Worm (Caenorhabditis elegans): ENCODE data around the gene tbx-41.

The tbx-41 gene

ce11 chrX:1858616-1859015 lies 6.4 kb upstream of the tbx-41 start (continued):
- TF ChIP-seq nhr-111 (GFP tag; optimal IDR thresholded peaks at IDR 0.05) (peak; percentile 14), dve-1 (tag; optimal IDR thresholded peaks at IDR 0.05; ENCODE audit: insufficient read depth) (no peak), zag-1 (tag; optimal IDR thresholded peaks at IDR 0.05) (no peak), mxl-2 (GFP tag; conservative IDR thresholded peaks at IDR 0.05) (0 out of 2 replicates have a peak, but pooled peaks have one; percentile 27), R02D3.7 (tag; optimal IDR thresholded peaks at IDR 0.05) (no peak), D1046.2 (GFP tag; IDR thresholded peaks at IDR 0.05) (no peak), ceh-62 (tag; optimal IDR thresholded peaks at IDR 0.05) (no peak), ama-1 (optimal IDR thresholded peaks at IDR 0.05) (no peak), aly-2 (tag; optimal IDR thresholded peaks at IDR 0.05) (no peak), madf-9 (GFP tag; conservative IDR thresholded peaks at IDR 0.05) (peak; percentile 66; the same call in 1 of the 2 replicates), F37D6.2 (tag; optimal IDR thresholded peaks at IDR 0.05) (peak; percentile 57), mxl-3 (GFP tag; optimal IDR thresholded peaks at IDR 0.05) (peak; percentile 0), dmd-9 (GFP tag; IDR thresholded peaks at IDR 0.05) (peak; percentile 65), snpc-1.2 (GFP tag; IDR thresholded peaks at IDR 0.05) (peak; percentile 78), mep-1 (tag; optimal IDR thresholded peaks at IDR 0.05) (peak; percentile 73), fos-1 (tag; optimal IDR thresholded peaks at IDR 0.05) (no peak), zfp-3 (GFP tag; conservative IDR thresholded peaks at IDR 0.05) (0 out of 2 replicates have a peak, but pooled peaks have one; percentile 11)

- TF ChIP-seq aly-2 (tag; optimal IDR thresholded peaks at IDR 0.05) (no peak), ZK337.2 (GFP tag; IDR thresholded peaks at IDR 0.05) (no peak), madf-9 (GFP tag; conservative IDR thresholded peaks at IDR 0.05) (no peak), nhr-111 (GFP tag; optimal IDR thresholded peaks at IDR 0.05) (no peak), madf-5 (GFP tag; IDR thresholded peaks at IDR 0.05) (no peak), skn-1 (tag; optimal IDR thresholded peaks at IDR 0.05) (no peak), nhr-42 (GFP tag; IDR thresholded peaks at IDR 0.05) (no peak), Y105C5A.15 (GFP tag; IDR thresholded peaks at IDR 0.05) (no peak), zip-2 (tag; optimal IDR thresholded peaks at IDR 0.05) (no peak), nhr-11 (tag; optimal IDR thresholded peaks at IDR 0.05) (no peak), ztf-11 (tag; optimal IDR thresholded peaks at IDR 0.05) (no peak), mes-2 (tag; optimal IDR thresholded peaks at IDR 0.05; ENCODE audit: poor library complexity, severe bottlenecking) (no peak), tra-1 (GFP tag; IDR thresholded peaks at IDR 0.05) (no peak), T20F7.1 (GFP tag; optimal IDR thresholded peaks at IDR 0.05) (no peak), ztf-7 (tag; optimal IDR thresholded peaks at IDR 0.05) (no peak), ceh-28 (tag; optimal IDR thresholded peaks at IDR 0.05) (no peak), daf-16 (GFP tag; optimal IDR thresholded peaks at IDR 0.05) (no peak), daf-16 (tag; optimal IDR thresholded peaks at IDR 0.05) (no peak), fos-1 (tag; optimal IDR thresholded peaks at IDR 0.05) (no peak)
Measured at ce11 chrX:1860422-1860821, 4.6 kb upstream of the tbx-41 start, which contains the start of gene T26C11.8. T26C11.8 (plus strand) TSS chrX:1860722.

- TF ChIP-seq aha-1 (tag): peak; percentile 57
- TF ChIP-seq ces-1 (GFP tag; optimal IDR thresholded peaks at IDR 0.05): no peak
- TF ChIP-seq duxl-1 (tag; optimal IDR thresholded peaks at IDR 0.05; ENCODE audit: poor library complexity): peak; percentile 96
- no peak for TF ChIP-seq nhr-25 (tag; optimal IDR thresholded peaks at IDR 0.05; ENCODE audit: borderline replicate concordance, insufficient read depth)
- TF ChIP-seq hmg-1.1 (GFP tag; IDR thresholded peaks at IDR 0.05): peak; percentile 39; the same call in 1 of the 2 replicates
- peak in 1 of 2 experiments; percentile 95 for TF ChIP-seq unc-62 (GFP tag; optimal IDR thresholded peaks at IDR 0.05 in 1 of 2)
- TF ChIP-seq unc-62 (tag; optimal IDR thresholded peaks at IDR 0.05): no peak
- peak; percentile 48 for TF ChIP-seq mes-2 (tag; optimal IDR thresholded peaks at IDR 0.05; ENCODE audit: poor library complexity, severe bottlenecking)
Measured at ce11 chrX:1870991-1871390, 5.9 kb downstream of the tbx-41 start.
